Worm (Caenorhabditis elegans) whole organism, dauer: Measurements from ENCODE around the gene nlp-46.

Experiments
- unc-62 ChIP-seq: sonication (generic microtip); optimal IDR thresholded peaks from 2 replicates; lab custom pipeline; 2017; ENCODE audit warnings: missing biosample characterization, missing genetic modification reagents, missing genetic modification characterization

Gene nlp-46

ce11 chrV:12537505-12537904 lies 31.4 kb upstream of the nlp-46 start:
- TF ChIP-seq unc-62 = no peak

ce11 chrV:12536409-12537038 lies 30.4 kb upstream of the nlp-46 start:
- TF ChIP-seq unc-62 = no peak

ce11 chrV:12534941-12535340 lies 28.9 kb upstream of the nlp-46 start:
- TF ChIP-seq unc-62 = no peak

- TF ChIP-seq unc-62 = peak; percentile 25
Measured at ce11 chrV:12533635-12534150, 27.6 kb upstream of the nlp-46 start.

- TF ChIP-seq unc-62 = no peak
Measured at ce11 chrV:12532369-12532768, 26.3 kb upstream of the nlp-46 start.

- TF ChIP-seq unc-62 = no peak
Measured at ce11 chrV:12531084-12531483, 25.0 kb upstream of the nlp-46 start.

- TF ChIP-seq unc-62 = no peak
Measured at ce11 chrV:12530129-12530528, 24.0 kb upstream of the nlp-46 start.

- no peak for TF ChIP-seq unc-62
Measured at ce11 chrV:12528919-12529318, 22.8 kb upstream of the nlp-46 start.

ce11 chrV:12526758-12527157 lies 20.7 kb upstream of the nlp-46 start, which contains the start of gene F45D3.1:
F45D3.1 (plus strand) TSS chrV:12527058.
- no peak for TF ChIP-seq unc-62

ce11 chrV:12526124-12526523 lies 20.0 kb upstream of the nlp-46 start:
- no peak for TF ChIP-seq unc-62

- TF ChIP-seq unc-62 = no peak
Measured at ce11 chrV:12525526-12525925, 19.4 kb upstream of the nlp-46 start, which contains the start of gene dyf-4. dyf-4 (minus strand) TSS chrV:12525738.

- TF ChIP-seq unc-62 = no peak
Measured at ce11 chrV:12523356-12523755, 17.3 kb upstream of the nlp-46 start.

ce11 chrV:12518770-12519169 lies 12.7 kb upstream of the nlp-46 start:
- TF ChIP-seq unc-62 = no peak

ce11 chrV:12517757-12518156 lies 11.7 kb upstream of the nlp-46 start:
- TF ChIP-seq unc-62 = no peak

- TF ChIP-seq unc-62 = no peak
Measured at ce11 chrV:12517148-12517547, 11.1 kb upstream of the nlp-46 start, which contains the start of gene cal-1. cal-1 (minus strand) TSS chrV:12517248.

ce11 chrV:12513900-12514299 lies 7.8 kb upstream of the nlp-46 start:
- TF ChIP-seq unc-62 = no peak

- no peak for TF ChIP-seq unc-62
Measured at ce11 chrV:12512773-12513172, 6.7 kb upstream of the nlp-46 start, which contains the start of the genes T28H10.2 and lgmn-1. T28H10.2 (minus strand) TSS chrV:12512949. lgmn-1 (plus strand) TSS chrV:12513056.

ce11 chrV:12511946-12512345 lies 5.9 kb upstream of the nlp-46 start:
- TF ChIP-seq unc-62 = no peak

ce11 chrV:12505730-12506129 lies 355 bp downstream of the nlp-46 start:
- no peak for TF ChIP-seq unc-62
